Fruit fly (Drosophila melanogaster) whole organism, embryonic: Measurements from ENCODE around the gene unk.

Experiments
- CG10209 ChIP-seq: fragments of 200-800 bp; sonication (Bioruptor generic); optimal IDR thresholded peaks from 3 replicates; lab custom pipeline; 2017; ENCODE audit warnings: missing biosample characterization, mild to moderate bottlenecking, missing genetic modification characterization, missing genetic modification reagents
- CG11085 ChIP-seq: fragments of 200-800 bp; sonication (Bioruptor generic); IDR thresholded peaks from 2 replicates; pipeline ENCODE4 v1.3.6; 2022; ENCODE audit warnings: missing biosample characterization, missing genetic modification characterization
- CG11560 ChIP-seq: fragments of 200-800 bp; sonication (Bioruptor generic); IDR thresholded peaks from 3 replicates; pipeline ENCODE4 v1.3.6; 2022; ENCODE audit warnings: missing biosample characterization, missing genetic modification characterization
- CG1233 ChIP-seq: fragments of 200-800 bp; sonication (Bioruptor generic); optimal IDR thresholded peaks from 4 replicates; lab custom pipeline; 2018; ENCODE audit warnings: missing biosample characterization, mild to moderate bottlenecking, missing genetic modification characterization
- CG13296 ChIP-seq: fragments of 200-800 bp; sonication (Bioruptor generic); optimal IDR thresholded peaks from 3 replicates; lab custom pipeline; 2018; ENCODE audit warnings: missing biosample characterization, mild to moderate bottlenecking, missing genetic modification characterization
- CG13894 ChIP-seq: fragments of 200-800 bp; sonication (Bioruptor generic); optimal IDR thresholded peaks from 3 replicates; lab custom pipeline; 2018; ENCODE audit warnings: missing biosample characterization, mild to moderate bottlenecking, missing genetic modification characterization, moderate library complexity
- CG15073 ChIP-seq: fragments of 200-800 bp; sonication (Bioruptor generic); optimal IDR thresholded peaks from 2 replicates; lab custom pipeline; 2016; ENCODE audit warnings: missing biosample characterization, missing genetic modification characterization
- CG16815 ChIP-seq: fragments of 200-800 bp; sonication (Bioruptor generic); optimal IDR thresholded peaks from 3 replicates; lab custom pipeline; 2017; ENCODE audit warnings: missing biosample characterization, mild to moderate bottlenecking, missing genetic modification characterization
- CG17912 ChIP-seq: fragments of 200-800 bp; sonication (Bioruptor generic); optimal IDR thresholded peaks from 2 replicates; lab custom pipeline; 2018; ENCODE audit warnings: missing biosample characterization, mild to moderate bottlenecking, missing genetic modification characterization
- CG2120 ChIP-seq: fragments of 200-800 bp; sonication (Bioruptor generic); optimal IDR thresholded peaks from 3 replicates; lab custom pipeline; 2016; ENCODE audit warnings: missing biosample characterization, missing genetic modification characterization
- CG2678 ChIP-seq: fragments of 200-800 bp; sonication (Bioruptor generic); optimal IDR thresholded peaks from 3 replicates; lab custom pipeline; 2019; ENCODE audit warnings: missing biosample characterization, mild to moderate bottlenecking, missing genetic modification characterization, moderate library complexity
- CG3065 ChIP-seq: fragments of 200-800 bp; sonication (Bioruptor generic); optimal IDR thresholded peaks from 2 replicates; lab custom pipeline; 2016; ENCODE audit warnings: missing biosample characterization, missing genetic modification characterization
- CG31224 ChIP-seq: fragments of 200-800 bp; sonication (Bioruptor generic); IDR thresholded peaks from 2 replicates; pipeline ENCODE4 v1.3.6; 2022; ENCODE audit warnings: missing biosample characterization, missing genetic modification characterization
- CG32532 ChIP-seq: fragments of 200-800 bp; sonication (Bioruptor generic); IDR thresholded peaks from 2 replicates; pipeline ENCODE4 v1.3.6; 2022; ENCODE audit warnings: missing biosample characterization, missing genetic modification characterization
- CG32767 ChIP-seq: fragments of 200-800 bp; sonication (Bioruptor generic); IDR thresholded peaks from 2 replicates; pipeline ENCODE4 v1.3.6; 2022; ENCODE audit warnings: missing biosample characterization, missing genetic modification characterization
- CG3847 ChIP-seq: fragments of 200-800 bp; sonication (Bioruptor generic); IDR thresholded peaks from 2 replicates; pipeline ENCODE4 v1.3.6; 2022; ENCODE audit warnings: missing biosample characterization, missing genetic modification characterization
- CG3995 ChIP-seq: fragments of 200-800 bp; sonication (Bioruptor generic); optimal IDR thresholded peaks from 3 replicates; lab custom pipeline; 2016; ENCODE audit warnings: missing biosample characterization, missing genetic modification characterization
- CG6813 ChIP-seq: fragments of 200-800 bp; sonication (Bioruptor generic); optimal IDR thresholded peaks from 2 replicates; lab custom pipeline; 2017; ENCODE audit warnings: missing biosample characterization, missing genetic modification characterization, mild to moderate bottlenecking, moderate library complexity, missing genetic modification reagents
- CG8290 ChIP-seq, 3 experiments: fragments of 200-800 bp; sonication (Bioruptor generic); optimal IDR thresholded peaks; 2 replicates each; lab custom pipeline; 2016 to 2019; ENCODE audit warnings: missing biosample characterization in 3 of 3, missing genetic modification characterization in 3 of 3, mild to moderate bottlenecking in 2 of 3, moderate library complexity in 1 of 3
- CG8944 ChIP-seq: fragments of 200-800 bp; sonication (Bioruptor generic); optimal IDR thresholded peaks from 3 replicates; lab custom pipeline; 2016; ENCODE audit warnings: missing biosample characterization, missing genetic modification characterization
- CG9817 ChIP-seq: fragments of 200-800 bp; sonication (Bioruptor generic); optimal IDR thresholded peaks from 2 replicates; lab custom pipeline; 2018; ENCODE audit warnings: missing biosample characterization, mild to moderate bottlenecking, missing genetic modification characterization, moderate library complexity
- CG9932 ChIP-seq: fragments of 200-800 bp; sonication (Bioruptor generic); IDR thresholded peaks from 2 replicates; pipeline ENCODE4 v1.3.6; 2022; ENCODE audit warnings: missing biosample characterization, missing genetic modification characterization
- CTCF ChIP-seq: fragments of 200-800 bp; sonication (Bioruptor generic); optimal IDR thresholded peaks from 2 replicates; lab custom pipeline; 2017; ENCODE audit warnings: missing biosample characterization, mild to moderate bottlenecking, missing genetic modification characterization, moderate library complexity
- D ChIP-seq, 2 experiments: fragments of 200-800 bp in 1 of 2; fragments of >200 bp in 1 of 2; sonication (Bioruptor generic) in 1 of 2; optimal IDR thresholded peaks; 2 replicates in 1 of 2; 3 replicates in 1 of 2; lab custom pipeline; 2017; ENCODE audit warnings: mild to moderate bottlenecking in 1 of 2, missing biosample characterization in 1 of 2, missing genetic modification characterization in 1 of 2, missing genetic modification reagents in 1 of 2
- Dbx ChIP-seq: fragments of 200-800 bp; sonication (Bioruptor generic); IDR thresholded peaks from 3 replicates; pipeline ENCODE4 v1.3.6; 2022; ENCODE audit warnings: missing biosample characterization, missing genetic modification characterization
- E2f2 ChIP-seq: fragments of 200-800 bp; sonication (Bioruptor generic); IDR thresholded peaks from 2 replicates; pipeline ENCODE4 v1.3.6; 2022; ENCODE audit warnings: missing biosample characterization, missing genetic modification characterization
- Hey ChIP-seq: fragments of 200-800 bp; sonication (Bioruptor generic); optimal IDR thresholded peaks from 3 replicates; lab custom pipeline; 2018; ENCODE audit warnings: missing biosample characterization, mild to moderate bottlenecking, missing genetic modification characterization
- Hr51 ChIP-seq, 2 experiments: fragments of 200-800 bp; sonication (Bioruptor generic); optimal IDR thresholded peaks; 2 replicates in 1 of 2; 3 replicates in 1 of 2; lab custom pipeline; 2016 to 2018; ENCODE audit warnings: missing biosample characterization in 2 of 2, missing genetic modification characterization in 2 of 2, mild to moderate bottlenecking in 1 of 2, moderate library complexity in 1 of 2
- Jarid2 ChIP-seq: fragments of 200-800 bp; sonication (Bioruptor generic); optimal IDR thresholded peaks from 3 replicates; lab custom pipeline; 2017; ENCODE audit warnings: mild to moderate bottlenecking, missing biosample characterization, missing genetic modification reagents, missing genetic modification characterization
- Med ChIP-seq: fragments of 200-800 bp; sonication (Bioruptor generic); peaks from one replicate; lab custom pipeline; 2016; ENCODE audit warnings: missing biosample characterization, missing genetic modification characterization, mild to moderate bottlenecking, inconsistent platforms, moderate library complexity
- Meics ChIP-seq: fragments of 200-800 bp; sonication (Bioruptor generic); optimal IDR thresholded peaks from 2 replicates; lab custom pipeline; 2017; ENCODE audit warnings: missing biosample characterization, mild to moderate bottlenecking, missing genetic modification characterization
- Taf1 ChIP-seq: fragments of 200-800 bp; sonication (Bioruptor generic); IDR thresholded peaks from 2 replicates; pipeline ENCODE4 v1.3.6; 2022; ENCODE audit warnings: missing biosample characterization, missing genetic modification characterization
- ato ChIP-seq: fragments of 200-800 bp; sonication (Bioruptor generic); IDR thresholded peaks from 2 replicates; pipeline ENCODE4 v1.3.6; 2022; ENCODE audit warnings: missing biosample characterization, missing genetic modification characterization; ENCODE audit not compliant: partially characterized antibody
- chinmo ChIP-seq: fragments of 200-800 bp; sonication (Bioruptor generic); IDR thresholded peaks from 4 replicates; pipeline ENCODE4 v1.3.6; 2022; ENCODE audit warnings: missing biosample characterization, missing genetic modification characterization; ENCODE audit not compliant: partially characterized antibody
- danr ChIP-seq: fragments of 200-800 bp; sonication (Bioruptor generic); IDR thresholded peaks from 2 replicates; pipeline ENCODE4 v1.3.6; 2022; ENCODE audit warnings: missing biosample characterization, missing genetic modification characterization
- gem ChIP-seq: fragments of 200-800 bp; sonication (Bioruptor generic); optimal IDR thresholded peaks from 2 replicates; lab custom pipeline; 2019; ENCODE audit warnings: missing biosample characterization, mild to moderate bottlenecking, missing genetic modification characterization, moderate library complexity
- ham ChIP-seq: fragments of 200-800 bp; sonication (Bioruptor generic); IDR thresholded peaks from 2 replicates; pipeline ENCODE4 v1.3.6; 2022; ENCODE audit warnings: missing biosample characterization, missing genetic modification characterization
- hth ChIP-seq: fragments of >200 bp; optimal IDR thresholded peaks from 2 replicates; lab custom pipeline; 2017; ENCODE audit warnings: inconsistent platforms
- knrl ChIP-seq: fragments of 200-800 bp; sonication (Bioruptor generic); IDR thresholded peaks from 3 replicates; pipeline ENCODE4 v1.3.6; 2022; ENCODE audit warnings: missing biosample characterization, missing genetic modification characterization; ENCODE audit not compliant: partially characterized antibody
- lov ChIP-seq, 2 experiments: fragments of 200-800 bp in 1 of 2; fragments of >200 bp in 1 of 2; sonication (Bioruptor generic) in 1 of 2; IDR thresholded peaks in 1 of 2; optimal IDR thresholded peaks in 1 of 2; 2 replicates in 1 of 2; 3 replicates in 1 of 2; pipeline versions ENCODE4 v1.3.6 to Lab custom; 2017 to 2022; ENCODE audit warnings: missing biosample characterization in 1 of 2, missing genetic modification characterization in 1 of 2
- nom ChIP-seq: fragments of 200-800 bp; sonication (Bioruptor generic); optimal IDR thresholded peaks from 2 replicates; lab custom pipeline; 2017; ENCODE audit warnings: missing biosample characterization, missing genetic modification characterization, mild to moderate bottlenecking, moderate library complexity, missing genetic modification reagents
- peb ChIP-seq: fragments of 200-800 bp; sonication (Bioruptor generic); IDR thresholded peaks from 2 replicates; pipeline ENCODE4 v1.3.6; 2022; ENCODE audit warnings: missing biosample characterization, missing genetic modification characterization
- pfk ChIP-seq: fragments of 200-800 bp; sonication (Bioruptor generic); optimal IDR thresholded peaks from 2 replicates; lab custom pipeline; 2018; ENCODE audit warnings: missing biosample characterization, mild to moderate bottlenecking, missing genetic modification characterization, moderate library complexity
- ssp ChIP-seq: fragments of 200-800 bp; sonication (Bioruptor generic); IDR thresholded peaks from 2 replicates; pipeline ENCODE4 v1.3.6; 2022; ENCODE audit warnings: missing biosample characterization, missing genetic modification characterization
- stc ChIP-seq: fragments of 200-800 bp; sonication (Bioruptor generic); IDR thresholded peaks from 2 replicates; pipeline ENCODE4 v1.3.6; 2022; ENCODE audit warnings: missing biosample characterization, missing genetic modification characterization
- ttk ChIP-seq: fragments of 200-800 bp; sonication (Bioruptor generic); IDR thresholded peaks from 2 replicates; pipeline ENCODE4 v2.1.2; 2022; ENCODE audit warnings: missing biosample characterization, missing genetic modification characterization
- twi ChIP-seq: fragments of 200-800 bp; optimal IDR thresholded peaks from 2 replicates; lab custom pipeline; 2019; ENCODE audit warnings: missing biosample characterization, mild to moderate bottlenecking, missing genetic modification characterization, moderate library complexity
- unpg ChIP-seq: fragments of 200-800 bp; sonication (Bioruptor generic); optimal IDR thresholded peaks from 3 replicates; lab custom pipeline; 2018; ENCODE audit warnings: missing biosample characterization, mild to moderate bottlenecking, missing genetic modification characterization, moderate library complexity
- usp ChIP-seq: fragments of >200 bp; optimal IDR thresholded peaks from 2 replicates; lab custom pipeline; 2017; ENCODE audit warnings: missing biosample characterization, missing genetic modification characterization
- wek ChIP-seq: fragments of 200-800 bp; sonication (Bioruptor generic); optimal IDR thresholded peaks from 3 replicates; lab custom pipeline; 2018; ENCODE audit warnings: missing biosample characterization, mild to moderate bottlenecking, missing genetic modification characterization, moderate library complexity

unk gene

DNA sequence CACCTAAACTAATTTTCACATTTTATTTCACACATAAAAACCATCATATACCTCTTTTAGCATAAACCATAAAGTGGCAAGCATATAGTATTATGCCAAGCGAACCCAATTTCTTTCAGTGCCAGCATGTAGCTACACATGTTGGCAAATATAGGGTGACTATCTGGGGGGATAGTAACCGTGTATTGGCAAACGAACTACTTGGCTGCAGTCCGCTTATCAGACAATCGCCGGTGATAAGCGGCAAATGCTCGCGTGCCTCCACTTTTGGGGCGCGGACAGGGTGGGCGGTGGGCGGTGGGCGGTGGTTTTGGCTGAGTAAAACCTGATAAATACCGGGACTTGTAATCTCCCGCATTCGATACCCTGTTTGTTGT lies 18.0 kb downstream of the unk start (continued):
- TF ChIP-seq CG1233 (GFP tag; lab: Kevin White, UChicago) (no peak), chinmo (GFP tag; lab: Robert Waterston, UW) (peak; percentile 56; the same call in 1 of the 4 replicates), wek (GFP tag; lab: Kevin White, UChicago) (no peak), Med (GFP tag; lab: Kevin White, UChicago) (peak; percentile 78), Meics (peak; percentile 26), unpg (no peak), CG10209 (GFP tag; lab: Kevin White, UChicago) (no peak), knrl (GFP tag; lab: Robert Waterston, UW) (no peak), CG15073 (GFP tag; lab: Kevin White, UChicago) (no peak), Hr51 (GFP tag; optimal IDR thresholded peaks at IDR 0.05; lab: Kevin White, UChicago) (no peak), CG6813 (GFP tag; lab: Kevin White, UChicago) (peak; percentile 20), twi (tag; lab: Kevin White, UChicago) (no peak), danr (GFP tag; lab: Robert Waterston, UW) (no peak), D (optimal IDR thresholded peaks at IDR 0.05; lab: Kevin White, UChicago) (no peak), D (GFP tag; optimal IDR thresholded peaks at IDR 0.05; lab: Kevin White, UChicago) (no peak), CG32532 (GFP tag; lab: Robert Waterston, UW) (0 out of 2 replicates have a peak, but pooled peaks have one; percentile 8), usp (GFP tag; lab: Kevin White, UChicago) (no peak), Dbx (GFP tag; lab: Robert Waterston, UW) (0 out of 3 replicates have a peak, but pooled peaks have one; percentile 23), CG9817 (tag; lab: Kevin White, UChicago) (no peak), gem (tag; lab: Kevin White, UChicago) (peak; percentile 19), lov (optimal IDR thresholded peaks at IDR 0.05; lab: Kevin White, UChicago) (no peak), lov (GFP tag; IDR thresholded peaks at IDR 0.05; lab: Robert Waterston, UW) (no peak), ham (GFP tag; lab: Robert Waterston, UW) (no peak), CG2678 (no peak), CG31224 (GFP tag; lab: Robert Waterston, UW) (no peak), ttk (GFP tag; lab: Robert Waterston, UW) (no peak), Hey (tag; lab: Kevin White, UChicago) (peak; percentile 79), E2f2 (GFP tag; lab: Robert Waterston, UW) (0 out of 2 replicates have a peak, but pooled peaks have one; percentile 12), CG8944 (GFP tag; lab: Kevin White, UChicago) (no peak), CG32767 (GFP tag; lab: Robert Waterston, UW) (no peak), CG3065 (GFP tag; lab: Kevin White, UChicago) (no peak), hth (lab: Kevin White, UChicago) (no peak), Taf1 (GFP tag; lab: Robert Waterston, UW) (no peak; the same call in 1 of the 2 replicates), CG3995 (no peak), CTCF (GFP tag; lab: Kevin White, UChicago) (no peak), peb (no peak), ssp (no peak), CG11560 (tag; lab: Robert Waterston, UW) (no peak), CG16815 (GFP tag; lab: Kevin White, UChicago) (no peak), CG11085 (no peak), CG13296 (no peak), stc (GFP tag; lab: Robert Waterston, UW) (no peak), CG17912 (GFP tag; lab: Kevin White, UChicago) (no peak), CG3847 (GFP tag; lab: Robert Waterston, UW) (0 out of 2 replicates have a peak, but pooled peaks have one; percentile 17), CG8290 (GFP tag; optimal IDR thresholded peaks at IDR 0.05; lab: Kevin White, UChicago) (no peak), CG8290 (tag; optimal IDR thresholded peaks at IDR 0.05; lab: Kevin White, UChicago) (peak in 1 of 2 experiments; percentile 31), pfk (GFP tag; lab: Kevin White, UChicago) (no peak), CG13894 (tag; lab: Kevin White, UChicago) (no peak), Jarid2 (GFP tag; lab: Kevin White, UChicago) (no peak), ato (GFP tag; lab: Robert Waterston, UW) (no peak), nom (GFP tag; lab: Kevin White, UChicago) (no peak), CG2120 (GFP tag; lab: Kevin White, UChicago) (peak; percentile 50), CG9932 (GFP tag; lab: Robert Waterston, UW) (no peak)
